Worm (Caenorhabditis elegans): ENCODE data around the gene C53A5.16.
A peak's percentile ranks its signal among the peaks of the same experiment; 100 is the strongest.

C53A5.16 gene

DNA sequence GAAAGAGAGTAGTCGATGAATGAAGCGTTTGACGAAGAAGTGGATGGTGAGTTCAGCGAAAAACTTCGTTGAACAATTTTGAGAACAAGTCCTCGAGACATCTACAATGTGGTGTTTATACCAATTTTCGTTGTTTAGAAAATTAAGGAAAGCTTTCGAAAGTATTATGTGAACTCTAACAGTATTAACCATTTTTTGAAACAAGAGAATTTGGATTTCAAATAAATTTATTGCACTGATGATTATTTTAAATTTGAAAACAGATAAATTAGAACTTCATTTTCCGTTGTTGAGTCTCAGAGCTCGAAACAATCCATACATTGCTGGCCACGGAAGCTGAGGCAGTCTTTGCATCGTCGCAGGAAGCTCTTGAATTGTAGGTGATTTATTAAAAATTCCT, at the start of gene C53A5.16:
C53A5.16 (minus strand) TSS at position 101 of the 400 bp plus-strand sequence.
- TF ChIP-seq ztf-4 (tag; optimal IDR thresholded peaks at IDR 0.05) (no peak), ztf-1 (GFP tag; conservative IDR thresholded peaks at IDR 0.05) (no peak), sma-9 (GFP tag; optimal IDR thresholded peaks at IDR 0.05) (no peak), sma-9 (tag; optimal IDR thresholded peaks at IDR 0.05) (no peak), R02D3.7 (tag; optimal IDR thresholded peaks at IDR 0.05) (no peak), zag-1 (tag; optimal IDR thresholded peaks at IDR 0.05) (no peak), lin-11 (tag; optimal IDR thresholded peaks at IDR 0.05) (no peak), sem-4 (tag; optimal IDR thresholded peaks at IDR 0.05) (no peak), nhr-11 (tag; optimal IDR thresholded peaks at IDR 0.05) (no peak), nhr-10 (tag; optimal IDR thresholded peaks at IDR 0.05) (no peak), peb-1 (tag; optimal IDR thresholded peaks at IDR 0.05) (no peak), ceh-16 (tag; optimal IDR thresholded peaks at IDR 0.05) (no peak), lsy-2 (tag; optimal IDR thresholded peaks at IDR 0.05) (no peak), ceh-82 (tag; optimal IDR thresholded peaks at IDR 0.05) (no peak)

DNA sequence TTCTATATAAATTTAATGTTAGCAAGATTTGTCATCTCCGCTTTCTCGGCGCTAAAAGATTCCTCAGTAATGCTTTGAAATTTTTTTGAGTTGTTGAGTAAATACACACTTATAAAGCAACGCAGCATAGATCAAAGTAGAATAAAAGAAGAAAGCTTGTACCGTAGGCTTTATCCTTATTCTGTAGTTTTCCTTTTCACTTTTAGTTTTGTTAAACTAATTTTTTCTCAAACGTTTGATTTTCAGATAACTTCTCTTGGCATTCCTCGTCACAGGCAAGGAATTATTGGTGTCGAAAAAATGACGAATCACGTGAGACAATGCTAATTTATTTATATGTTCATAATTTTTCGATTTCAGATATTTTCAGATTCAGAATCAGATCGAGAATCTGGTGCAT, 40.2 kb upstream of the C53A5.16 start, which contains the start of gene C53A5.11:
C53A5.11 (plus strand) TSS at position 301 of the 400 bp plus-strand sequence.
- TF ChIP-seq sma-3 (GFP tag; optimal IDR thresholded peaks at IDR 0.05) (no peak), blmp-1 (tag; optimal IDR thresholded peaks at IDR 0.05; ENCODE audit: insufficient read depth) (no peak), peb-1 (tag; optimal IDR thresholded peaks at IDR 0.05) (no peak), ztf-4 (tag; optimal IDR thresholded peaks at IDR 0.05) (no peak), ceh-16 (tag; optimal IDR thresholded peaks at IDR 0.05) (no peak), egl-27 (tag; optimal IDR thresholded peaks at IDR 0.05) (no peak), R02D3.7 (tag; optimal IDR thresholded peaks at IDR 0.05) (no peak), ceh-82 (tag; optimal IDR thresholded peaks at IDR 0.05) (no peak), mbf-1 (tag; optimal IDR thresholded peaks at IDR 0.05) (no peak), unc-55 (GFP tag; optimal IDR thresholded peaks at IDR 0.05) (no peak), ztf-11 (tag; optimal IDR thresholded peaks at IDR 0.05) (no peak), mdl-1 (tag; optimal IDR thresholded peaks at IDR 0.05) (no peak), nhr-21 (tag; optimal IDR thresholded peaks at IDR 0.05) (no peak), unc-62 (GFP tag; optimal IDR thresholded peaks at IDR 0.05) (no peak)

DNA sequence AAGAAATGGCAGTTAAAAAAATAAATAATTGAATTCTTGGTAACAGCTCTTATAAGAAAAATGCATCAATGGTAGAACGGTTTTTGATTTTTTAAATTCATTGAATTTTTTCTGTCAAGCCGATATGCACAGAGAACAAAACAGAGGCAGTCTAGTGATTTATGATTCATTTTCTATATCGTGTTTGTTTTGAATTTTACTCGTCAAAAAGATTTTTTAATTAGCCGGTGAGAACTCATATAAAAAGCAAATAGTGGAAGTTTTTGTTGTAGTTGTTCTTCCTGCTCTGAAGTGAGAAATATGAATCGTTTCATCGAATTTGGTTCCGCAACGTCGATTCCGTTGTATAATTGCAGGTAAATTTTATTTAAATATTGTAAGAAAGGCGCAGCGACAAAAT, 36.9 kb upstream of the C53A5.16 start, which contains the start of gene srt-32:
srt-32 (plus strand) TSS at position 301 of the 400 bp plus-strand sequence.
- TF ChIP-seq skn-1 (tag; optimal IDR thresholded peaks at IDR 0.05): no peak
- no peak for TF ChIP-seq lsy-2 (tag; optimal IDR thresholded peaks at IDR 0.05)
- TF ChIP-seq nhr-12 (tag; optimal IDR thresholded peaks at IDR 0.05): no peak
- no peak for TF ChIP-seq snpc-4 (tag; optimal IDR thresholded peaks at IDR 0.05)

DNA sequence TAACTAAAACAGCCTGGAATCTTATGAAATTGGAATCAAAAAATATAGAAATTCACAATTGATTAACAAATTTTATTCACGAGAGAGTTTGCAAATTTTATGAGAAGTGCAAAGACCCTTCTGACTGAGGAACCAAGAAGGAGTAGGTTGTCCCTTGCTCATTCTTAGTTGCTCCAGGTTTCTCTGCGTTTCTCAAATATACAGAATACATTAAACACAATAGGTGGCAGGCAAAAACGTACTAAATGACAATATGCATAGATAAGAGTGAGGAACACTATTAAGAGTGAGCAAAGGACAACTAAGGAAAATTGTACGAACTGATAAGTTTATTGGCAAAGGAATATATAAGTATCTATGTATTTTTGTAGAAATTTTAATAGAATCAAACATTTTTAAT, 36.3 kb upstream of the C53A5.16 start, which contains the start of gene C53A5.9:
C53A5.9 (minus strand) TSS at position 101 of the 400 bp plus-strand sequence.
- no peak for TF ChIP-seq ama-1 (optimal IDR thresholded peaks at IDR 0.05)
- no peak for TF ChIP-seq sma-3 (GFP tag; optimal IDR thresholded peaks at IDR 0.05)
- no peak for TF ChIP-seq snpc-4 (tag; optimal IDR thresholded peaks at IDR 0.05)
- TF ChIP-seq mbf-1 (tag; optimal IDR thresholded peaks at IDR 0.05): no peak

DNA sequence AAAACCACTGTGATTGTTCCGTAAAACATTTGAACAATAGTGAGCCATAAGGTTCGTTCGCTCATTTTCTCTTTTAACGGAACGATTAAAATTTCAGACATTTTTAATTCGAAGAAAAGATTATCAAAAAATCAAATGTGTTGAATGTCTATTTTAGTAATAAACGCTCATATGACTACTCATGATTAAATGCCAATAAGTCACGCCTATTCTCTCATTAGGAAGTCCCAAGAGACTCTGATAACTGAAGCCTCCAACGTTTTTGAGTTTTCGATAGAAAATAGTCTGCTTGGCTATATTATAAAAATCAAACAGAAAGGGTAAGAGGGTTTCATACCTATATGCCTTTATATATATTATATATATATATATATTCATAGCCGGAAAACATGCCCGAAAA, 33.8 kb upstream of the C53A5.16 start, which contains the start of gene srg-47:
srg-47 (minus strand) TSS at position 101 of the 400 bp plus-strand sequence.
- TF ChIP-seq zag-1 (tag; optimal IDR thresholded peaks at IDR 0.05): no peak
- TF ChIP-seq ceh-82 (tag; optimal IDR thresholded peaks at IDR 0.05): no peak
- no peak for TF ChIP-seq ZK546.5 (tag; optimal IDR thresholded peaks at IDR 0.05)
- no peak for TF ChIP-seq snpc-4 (tag; optimal IDR thresholded peaks at IDR 0.05)
- TF ChIP-seq gmeb-1 (tag; optimal IDR thresholded peaks at IDR 0.05): no peak
- no peak for TF ChIP-seq F13H6.1 (tag; optimal IDR thresholded peaks at IDR 0.05)
- no peak for TF ChIP-seq egl-27 (tag; optimal IDR thresholded peaks at IDR 0.05)
- TF ChIP-seq R02D3.7 (tag; optimal IDR thresholded peaks at IDR 0.05): no peak
- no peak for TF ChIP-seq unc-62 (GFP tag; optimal IDR thresholded peaks at IDR 0.05)
- TF ChIP-seq crh-2 (tag; optimal IDR thresholded peaks at IDR 0.05): no peak

DNA sequence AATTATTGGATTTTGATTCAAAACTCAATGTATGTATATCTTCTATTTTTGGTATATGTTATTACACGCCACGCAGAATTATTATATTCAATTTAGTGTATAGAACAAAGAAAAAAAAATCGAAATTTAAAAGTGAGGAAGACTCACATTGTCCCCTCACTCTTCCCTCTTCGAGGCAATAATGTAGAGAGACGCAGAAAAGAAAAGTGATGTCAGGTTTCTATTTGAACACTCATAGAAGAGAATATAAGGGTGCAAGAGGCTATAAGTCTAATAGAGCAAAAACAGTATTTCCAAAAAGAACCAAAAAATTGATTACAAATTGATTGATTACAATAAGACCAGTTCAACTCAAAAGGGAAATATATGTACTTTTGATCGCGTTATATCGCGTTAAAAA, 26.1 kb upstream of the C53A5.16 start:
- TF ChIP-seq nhr-6 (tag; optimal IDR thresholded peaks at IDR 0.05): no peak
- TF ChIP-seq mdl-1 (tag; optimal IDR thresholded peaks at IDR 0.05): no peak
- no peak for TF ChIP-seq nhr-129 (tag; optimal IDR thresholded peaks at IDR 0.05)
- no peak for TF ChIP-seq nhr-77 (tag; optimal IDR thresholded peaks at IDR 0.05)
- TF ChIP-seq nhr-10 (tag; optimal IDR thresholded peaks at IDR 0.05): no peak
- no peak for TF ChIP-seq sem-4 (tag; optimal IDR thresholded peaks at IDR 0.05)
- peak; percentile 16 for TF ChIP-seq fos-1 (tag; optimal IDR thresholded peaks at IDR 0.05)
- no peak for TF ChIP-seq ztf-11 (tag; optimal IDR thresholded peaks at IDR 0.05)
- peak; percentile 34 for TF ChIP-seq C34F6.9 (tag; optimal IDR thresholded peaks at IDR 0.05)
- no peak for TF ChIP-seq F13H6.1 (tag; optimal IDR thresholded peaks at IDR 0.05)
- no peak for TF ChIP-seq alr-1 (tag; optimal IDR thresholded peaks at IDR 0.05)
- no peak for TF ChIP-seq dmd-4 (tag; optimal IDR thresholded peaks at IDR 0.05)
